Fruit fly (Drosophila melanogaster): ENCODE data around the gene wrm1.
A peak's percentile ranks its signal among the peaks of the same experiment; 100 is the strongest.

The wrm1 gene

dm6 chr3L:7359827-7360323 lies 24.8 kb upstream of the wrm1 start, which contains the start of gene pst (continued):
- TF ChIP-seq tll (GFP tag; optimal IDR thresholded peaks at IDR 0.05) (no peak), CG12744 (GFP tag; optimal IDR thresholded peaks at IDR 0.05) (peak; percentile 2), CG12219 (GFP tag; optimal IDR thresholded peaks at IDR 0.05) (peak; percentile 7), ro (GFP tag; IDR thresholded peaks at IDR 0.05) (no peak), h (optimal IDR thresholded peaks at IDR 0.05) (no peak), CG10979 (tag; optimal IDR thresholded peaks at IDR 0.05) (no peak), sob (GFP tag; IDR thresholded peaks at IDR 0.05) (peak; percentile 40; the same call in 1 of the 2 replicates), HmgZ (tag; optimal IDR thresholded peaks at IDR 0.05) (peak; percentile 11), Fer2 (tag; optimal IDR thresholded peaks at IDR 0.05) (no peak), CG15514 (GFP tag; optimal IDR thresholded peaks at IDR 0.05) (no peak), Mes4 (GFP tag; optimal IDR thresholded peaks at IDR 0.05) (no peak), CG9797 (GFP tag; optimal IDR thresholded peaks at IDR 0.05) (no peak), Sry-δ (GFP tag; optimal IDR thresholded peaks at IDR 0.05) (no peak), Adf1 (GFP tag; IDR thresholded peaks at IDR 0.05) (peak; percentile 24; the same call in 1 of the 2 replicates), CG17361 (GFP tag; IDR thresholded peaks at IDR 0.05) (no peak), knrl (GFP tag; IDR thresholded peaks at IDR 0.05; ENCODE audit: partially characterized antibody) (no peak), rib (GFP tag; IDR thresholded peaks at IDR 0.05) (peak; percentile 34), Myb (GFP tag; optimal IDR thresholded peaks at IDR 0.05) (no peak), CG17912 (GFP tag; optimal IDR thresholded peaks at IDR 0.05) (no peak), pzg (GFP tag; optimal IDR thresholded peaks at IDR 0.05) (no peak), tup (GFP tag; optimal IDR thresholded peaks at IDR 0.05) (no peak), lbe (GFP tag; optimal IDR thresholded peaks at IDR 0.05) (no peak), disco-r (GFP tag; optimal IDR thresholded peaks at IDR 0.05) (peak; percentile 13), pros (GFP tag; optimal IDR thresholded peaks at IDR 0.05) (no peak), CG8944 (GFP tag; optimal IDR thresholded peaks at IDR 0.05) (no peak), pho (GFP tag; optimal IDR thresholded peaks at IDR 0.05) (peak; percentile 30), CG14860 (GFP tag; IDR thresholded peaks at IDR 0.05; ENCODE audit: partially characterized antibody) (no peak), sug (tag; optimal IDR thresholded peaks at IDR 0.05) (peak; percentile 34), CG6765 (GFP tag; optimal IDR thresholded peaks at IDR 0.05) (peak; percentile 23), cwo (GFP tag; optimal IDR thresholded peaks at IDR 0.05) (peak; percentile 44), Opbp (GFP tag; IDR thresholded peaks at IDR 0.05; ENCODE audit: partially characterized antibody) (0 out of 3 replicates have a peak, but pooled peaks have one; percentile 53), H15 (GFP tag; IDR thresholded peaks at IDR 0.05) (0 out of 3 replicates have a peak, but pooled peaks have one; percentile 44), crol (GFP tag; IDR thresholded peaks at IDR 0.05) (no peak), Dref (GFP tag; IDR thresholded peaks at IDR 0.05) (no peak), insv (GFP tag; optimal IDR thresholded peaks at IDR 0.05) (no peak), Camta (GFP tag; optimal IDR thresholded peaks at IDR 0.05) (no peak), her (GFP tag; optimal IDR thresholded peaks at IDR 0.05) (peak; percentile 48), bsh (GFP tag; optimal IDR thresholded peaks at IDR 0.05) (no peak), gfzf (GFP tag; optimal IDR thresholded peaks at IDR 0.05) (peak; percentile 70), jigr1 (GFP tag; IDR thresholded peaks at IDR 0.05) (no peak), Six4 (GFP tag; optimal IDR thresholded peaks at IDR 0.05) (no peak), ssp (GFP tag; IDR thresholded peaks at IDR 0.05) (no peak), MESR4 (GFP tag; optimal IDR thresholded peaks at IDR 0.05) (peak; percentile 33), Deaf1 (tag; optimal IDR thresholded peaks at IDR 0.05) (no peak), Vsx1 (GFP tag; optimal IDR thresholded peaks at IDR 0.05) (peak; percentile 64), Eip74EF (GFP tag; optimal IDR thresholded peaks at IDR 0.05) (peak in 1 of 2 experiments; percentile 68), CG33213 (GFP tag; optimal IDR thresholded peaks at IDR 0.05) (no peak), CG17829 (tag; optimal IDR thresholded peaks at IDR 0.05) (no peak), CG42726 (GFP tag; IDR thresholded peaks at IDR 0.05; ENCODE audit: partially characterized antibody) (peak; percentile 54; the same call in 1 of the 2 replicates), vnd (GFP tag; IDR thresholded peaks at IDR 0.05; ENCODE audit: partially characterized antibody) (no peak)

Measured in whole organism, embryonic.